Worm (Caenorhabditis elegans): ENCODE results near the gene Y54G2A.49.

ce11 chrIV:2897644-2898160 lies 44.6 kb upstream of the Y54G2A.49 start, which contains the start of gene Y54G2A.36:
- TF ChIP-seq unc-62 (GFP tag; optimal IDR thresholded peaks at IDR 0.05) (no peak), zag-1 (tag; optimal IDR thresholded peaks at IDR 0.05) (no peak), egl-27 (tag; optimal IDR thresholded peaks at IDR 0.05) (no peak), F13H6.1 (tag; optimal IDR thresholded peaks at IDR 0.05) (no peak), skn-1 (tag; optimal IDR thresholded peaks at IDR 0.05) (no peak), snpc-4 (tag; optimal IDR thresholded peaks at IDR 0.05) (no peak), aly-2 (tag; optimal IDR thresholded peaks at IDR 0.05) (no peak), blmp-1 (tag; optimal IDR thresholded peaks at IDR 0.05; ENCODE audit: insufficient read depth) (no peak), nhr-237 (tag; optimal IDR thresholded peaks at IDR 0.05) (no peak), lsy-2 (tag; optimal IDR thresholded peaks at IDR 0.05) (no peak), R02D3.7 (tag; optimal IDR thresholded peaks at IDR 0.05) (no peak), gmeb-1 (tag; optimal IDR thresholded peaks at IDR 0.05) (no peak), unc-39 (tag; optimal IDR thresholded peaks at IDR 0.05) (no peak), ztf-11 (tag; optimal IDR thresholded peaks at IDR 0.05) (no peak)
